Worm (Caenorhabditis elegans) whole organism, L4/young adult: ENCODE measurements around the gene C28C12.12.

Experiments
- W03F9.2 ChIP-seq: fragments of 150-350 bp; optimal IDR thresholded peaks from 2 replicates; lab custom pipeline; 2014; ENCODE audit warnings: missing biosample characterization, missing genetic modification characterization
- dao-5 ChIP-seq: sonication (generic microtip); optimal IDR thresholded peaks from 2 replicates; lab custom pipeline; 2016; ENCODE audit warnings: missing genotype, missing genetic modification characterization, moderate library complexity, missing compliant biosample characterization

DNA sequence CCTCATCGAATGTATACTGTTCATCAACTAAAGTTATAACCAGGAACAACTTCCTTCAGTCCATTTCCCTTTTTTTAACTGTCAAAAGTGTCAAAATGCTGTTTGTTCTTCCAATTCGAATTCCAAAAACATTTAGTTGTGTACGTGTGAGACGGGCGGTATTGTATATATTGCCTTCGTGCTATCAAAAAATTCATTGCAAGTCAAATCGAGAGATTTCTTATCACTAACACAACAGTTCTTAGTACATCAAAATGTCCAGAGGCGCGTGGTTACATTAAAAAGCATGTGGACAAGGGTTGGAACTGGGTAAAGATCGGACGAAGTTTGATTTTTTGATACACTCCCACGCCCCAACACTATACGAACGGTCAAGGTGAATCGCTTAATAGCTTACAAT lies 32.2 kb upstream of the C28C12.12 start:
- TF ChIP-seq W03F9.2 (no peak), dao-5 (tag; lab: Kevin White, UChicago) (no peak)
